Worm (Caenorhabditis elegans): Measurements from ENCODE around the gene F17H10.4.

ce11 chrX:13161778-13162177 is 35.5 kb upstream of the F17H10.4 start:
- TF ChIP-seq ztf-11 (tag; optimal IDR thresholded peaks at IDR 0.05) (no peak), lir-3 (tag; optimal IDR thresholded peaks at IDR 0.05) (no peak), nhr-76 (tag; optimal IDR thresholded peaks at IDR 0.05) (no peak), unc-62 (GFP tag; optimal IDR thresholded peaks at IDR 0.05 in 1 of 2) (no peak), unc-62 (tag; optimal IDR thresholded peaks at IDR 0.05) (no peak), fos-1 (tag; optimal IDR thresholded peaks at IDR 0.05) (no peak)

All from whole organism, L4 larva.